Worm (Caenorhabditis elegans): ENCODE results near the gene osg-1.

The osg-1 gene

DNA sequence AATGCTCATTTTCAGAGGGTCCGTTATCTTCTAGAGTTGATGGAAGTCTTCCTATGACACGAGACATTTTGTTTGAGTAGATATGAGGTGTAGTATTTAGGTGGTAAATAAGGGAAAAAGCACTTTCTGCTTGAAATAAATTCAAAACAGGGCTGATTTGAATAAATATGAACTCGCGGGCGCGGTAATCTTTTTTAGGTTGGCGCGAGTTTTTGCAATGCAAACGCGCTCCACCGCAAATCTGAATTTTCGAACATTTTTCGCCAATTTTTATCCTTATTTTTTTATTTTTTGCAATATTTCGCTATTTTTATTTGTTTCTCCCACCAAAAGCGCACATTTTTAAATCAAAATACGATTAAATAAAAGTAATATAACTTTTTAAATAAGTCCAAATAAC lies 39.2 kb upstream of the osg-1 start, which contains the start of gene skpt-1 (continued):
- TF ChIP-seq K11D2.4 (GFP tag; IDR thresholded peaks at IDR 0.05) (no peak), nhr-80 (tag; optimal IDR thresholded peaks at IDR 0.05) (no peak), egl-18 (GFP tag; IDR thresholded peaks at IDR 0.05) (no peak), dpl-1 (GFP tag; optimal IDR thresholded peaks at IDR 0.05) (peak; percentile 97), tlf-1 (GFP tag; optimal IDR thresholded peaks at IDR 0.05) (peak; percentile 92), ztf-28 (GFP tag; IDR thresholded peaks at IDR 0.05) (0 out of 2 replicates have a peak, but pooled peaks have one; percentile 77), aptf-3 (GFP tag; IDR thresholded peaks at IDR 0.05) (no peak), C06A6.2 (GFP tag; conservative IDR thresholded peaks at IDR 0.05) (no peak), ceh-40 (GFP tag; IDR thresholded peaks at IDR 0.05) (no peak), Y56A3A.18 (GFP tag; IDR thresholded peaks at IDR 0.05) (no peak), gei-17 (GFP tag; optimal IDR thresholded peaks at IDR 0.05) (no peak), ceh-27 (GFP tag; optimal IDR thresholded peaks at IDR 0.05) (no peak), unc-62 (GFP tag; optimal IDR thresholded peaks at IDR 0.05) (no peak), fkh-3 (tag; optimal IDR thresholded peaks at IDR 0.05) (no peak), T26A5.8 (tag; optimal IDR thresholded peaks at IDR 0.05) (no peak), athp-1 (tag; optimal IDR thresholded peaks at IDR 0.05) (peak; percentile 58), lag-1 (GFP tag; IDR thresholded peaks at IDR 0.05) (no peak), lin-54 (GFP tag; optimal IDR thresholded peaks at IDR 0.05) (peak; percentile 96), lir-1 (GFP tag; conservative IDR thresholded peaks at IDR 0.05) (peak; percentile 76; the same call in 1 of the 2 replicates), F22D6.2 (tag; optimal IDR thresholded peaks at IDR 0.05) (no peak), hmg-1.2 (GFP tag; IDR thresholded peaks at IDR 0.05) (peak; percentile 63), unc-130 (GFP tag; optimal IDR thresholded peaks at IDR 0.05) (peak; percentile 64), madf-8 (GFP tag; conservative IDR thresholded peaks at IDR 0.05) (peak; percentile 97), F49E8.2 (tag; optimal IDR thresholded peaks at IDR 0.05; ENCODE audit: insufficient read depth) (peak; percentile 85), snpc-4 (GFP tag; optimal IDR thresholded peaks at IDR 0.05) (peak; percentile 11), snpc-4 (tag; optimal IDR thresholded peaks at IDR 0.05) (peak in 2 of 4 experiments; percentile 40 to 62), D2030.7 (GFP tag; IDR thresholded peaks at IDR 0.05) (peak; percentile 97), him-1 (tag; optimal IDR thresholded peaks at IDR 0.05) (peak; percentile 19), C17E4.6 (GFP tag; IDR thresholded peaks at IDR 0.05) (peak; percentile 77; the same call in 1 of the 2 replicates), bed-2 (GFP tag; IDR thresholded peaks at IDR 0.05) (0 out of 2 replicates have a peak, but pooled peaks have one; percentile 34), madf-10 (tag; optimal IDR thresholded peaks at IDR 0.05) (no peak), bed-1 (GFP tag; IDR thresholded peaks at IDR 0.05) (no peak), rec-8 (tag; optimal IDR thresholded peaks at IDR 0.05) (no peak), lsy-27 (tag; optimal IDR thresholded peaks at IDR 0.05; ENCODE audit: borderline replicate concordance, insufficient read depth) (no peak), F33H1.4 (GFP tag; IDR thresholded peaks at IDR 0.05) (peak; percentile 89), ets-4 (GFP tag; optimal IDR thresholded peaks at IDR 0.05) (no peak), snpc-1.3 (tag; optimal IDR thresholded peaks at IDR 0.05; ENCODE audit: insufficient read depth) (peak; percentile 1), mxl-1 (tag; optimal IDR thresholded peaks at IDR 0.05) (no peak), dox-1 (GFP tag; IDR thresholded peaks at IDR 0.05) (peak; percentile 88), snpc-3.4 (tag; optimal IDR thresholded peaks at IDR 0.05) (peak; percentile 87), attf-5 (GFP tag; optimal IDR thresholded peaks at IDR 0.05) (peak; percentile 31), F37B4.10 (GFP tag; IDR thresholded peaks at IDR 0.05) (no peak), ceh-79 (tag; optimal IDR thresholded peaks at IDR 0.05) (no peak), ztf-18 (tag; optimal IDR thresholded peaks at IDR 0.05) (no peak), T07F8.4 (tag; optimal IDR thresholded peaks at IDR 0.05) (no peak), mcd-1 (GFP tag; IDR thresholded peaks at IDR 0.05) (peak; percentile 97), ZK185.1 (tag; optimal IDR thresholded peaks at IDR 0.05; ENCODE audit: poor library complexity, severe bottlenecking) (no peak), somi-1 (GFP tag; optimal IDR thresholded peaks at IDR 0.05) (no peak), hmg-20 (GFP tag; IDR thresholded peaks at IDR 0.05) (no peak)
